Worm (Caenorhabditis elegans) whole organism, L3 larva: ENCODE results near the gene glb-27.
A peak's percentile ranks its signal among the peaks of the same experiment; 100 is the strongest.

Experiments
- R02D3.7 ChIP-seq: fragments of 150-350 bp; optimal IDR thresholded peaks from 2 replicates; lab custom pipeline; 2014; ENCODE audit warnings: missing biosample characterization, missing genetic modification characterization
- aly-2 ChIP-seq: fragments of 150-350 bp; optimal IDR thresholded peaks from 2 replicates; lab custom pipeline; 2014; ENCODE audit warnings: missing biosample characterization, missing genetic modification characterization
- ceh-82 ChIP-seq: fragments of 150-350 bp; optimal IDR thresholded peaks from 2 replicates; lab custom pipeline; 2014; ENCODE audit warnings: missing biosample characterization, missing genetic modification characterization
- ceh-9 ChIP-seq: sonication (generic microtip); optimal IDR thresholded peaks from 2 replicates; lab custom pipeline; 2018; ENCODE audit warnings: missing biosample characterization, missing genetic modification characterization
- daf-12 ChIP-seq: fragments of 150-350 bp; optimal IDR thresholded peaks from 2 replicates; lab custom pipeline; 2014; ENCODE audit warnings: missing biosample characterization, missing genetic modification reagents, missing genetic modification characterization
- egl-27 ChIP-seq: sonication (generic microtip); optimal IDR thresholded peaks from 4 replicates; lab custom pipeline; 2017; ENCODE audit warnings: missing biosample characterization, missing genetic modification reagents, missing genetic modification characterization
- egl-5 ChIP-seq: fragments of 150-350 bp; optimal IDR thresholded peaks from 2 replicates; lab custom pipeline; 2017; ENCODE audit warnings: missing biosample characterization, missing genetic modification reagents, missing genetic modification characterization, inconsistent platforms
- elt-1 ChIP-seq: fragments of 150-350 bp; optimal IDR thresholded peaks from 2 replicates; lab custom pipeline; 2014; ENCODE audit warnings: missing biosample characterization, missing genetic modification characterization
- elt-2 ChIP-seq: sonication (generic microtip); optimal IDR thresholded peaks from 2 replicates; lab custom pipeline; 2016; ENCODE audit warnings: missing genetic modification reagents, mild to moderate bottlenecking, missing genetic modification characterization, missing compliant biosample characterization
- elt-3 ChIP-seq, 3 experiments: fragments of 150-350 bp in 1 of 3; sonication (generic microtip) in 2 of 3; optimal IDR thresholded peaks; 2 replicates in 2 of 3; 4 replicates in 1 of 3; lab custom pipeline; 2014 to 2017; ENCODE audit warnings: missing biosample characterization in 3 of 3, missing genetic modification characterization in 3 of 3
- eor-1 ChIP-seq, 2 experiments: fragments of 150-350 bp; optimal IDR thresholded peaks; 2 replicates each; lab custom pipeline; 2014 to 2018; ENCODE audit warnings: missing biosample characterization in 2 of 2, missing genetic modification characterization in 2 of 2
- fos-1 ChIP-seq: fragments of 150-350 bp; optimal IDR thresholded peaks from 2 replicates; lab custom pipeline; 2014; ENCODE audit warnings: missing biosample characterization, missing genetic modification characterization
- jun-1 ChIP-seq: fragments of 150-350 bp; optimal IDR thresholded peaks from 2 replicates; lab custom pipeline; 2014; ENCODE audit warnings: missing biosample characterization, missing genetic modification reagents, missing genetic modification characterization
- lin-15B ChIP-seq: fragments of 150-350 bp; optimal IDR thresholded peaks from 2 replicates; lab custom pipeline; 2014; ENCODE audit warnings: missing biosample characterization, missing genetic modification characterization
- lin-39 ChIP-seq: fragments of 150-350 bp; optimal IDR thresholded peaks from 2 replicates; lab custom pipeline; 2018; ENCODE audit warnings: missing biosample characterization, missing genetic modification reagents, missing genetic modification characterization
- lsy-12 ChIP-seq: sonication (generic microtip); optimal IDR thresholded peaks from 2 replicates; lab custom pipeline; 2016; ENCODE audit warnings: mild to moderate bottlenecking, missing genetic modification characterization, missing compliant biosample characterization
- mml-1 ChIP-seq: fragments of 150-350 bp; sonication (generic microtip); optimal IDR thresholded peaks from 3 replicates; lab custom pipeline; 2014; ENCODE audit warnings: missing biosample characterization, missing genetic modification characterization
- nfya-1 ChIP-seq: sonication (generic microtip); optimal IDR thresholded peaks from 2 replicates; lab custom pipeline; 2017; ENCODE audit warnings: missing genetic modification characterization, mild to moderate bottlenecking, missing compliant biosample characterization, antibody characterized with exemption, moderate library complexity; ENCODE audit not compliant: insufficient read depth
- nhr-12 ChIP-seq: fragments of 150-350 bp; optimal IDR thresholded peaks from 2 replicates; lab custom pipeline; 2014; ENCODE audit warnings: missing biosample characterization, missing genetic modification characterization
- nhr-23 ChIP-seq: fragments of 150-350 bp; optimal IDR thresholded peaks from 2 replicates; lab custom pipeline; 2014; ENCODE audit warnings: missing biosample characterization, missing genetic modification reagents, missing genetic modification characterization
- nhr-237 ChIP-seq: fragments of 150-350 bp; optimal IDR thresholded peaks from 2 replicates; lab custom pipeline; 2014; ENCODE audit warnings: missing biosample characterization, missing genetic modification characterization
- nhr-25 ChIP-seq: sonication (generic microtip); optimal IDR thresholded peaks from 2 replicates; lab custom pipeline; 2017; ENCODE audit warnings: missing biosample characterization, missing genetic modification characterization
- nhr-28 ChIP-seq: fragments of 150-350 bp; optimal IDR thresholded peaks from 2 replicates; lab custom pipeline; 2014; ENCODE audit warnings: missing biosample characterization, missing genetic modification characterization
- nhr-67 ChIP-seq: fragments of 150-350 bp; optimal IDR thresholded peaks from 2 replicates; lab custom pipeline; 2014; ENCODE audit warnings: missing biosample characterization, missing genetic modification characterization
- nhr-77 ChIP-seq: fragments of 150-350 bp; optimal IDR thresholded peaks from 2 replicates; lab custom pipeline; 2014; ENCODE audit warnings: missing biosample characterization, missing genetic modification characterization
- pha-4 ChIP-seq: fragments of 150-350 bp; optimal IDR thresholded peaks from 2 replicates; lab custom pipeline; 2014; ENCODE audit warnings: missing biosample characterization, missing genetic modification reagents, missing genetic modification characterization
- pqm-1 ChIP-seq: fragments of 150-350 bp; optimal IDR thresholded peaks from 2 replicates; lab custom pipeline; 2017; ENCODE audit warnings: missing biosample characterization, missing genetic modification characterization, inconsistent platforms
- skn-1 ChIP-seq: fragments of 150-350 bp; optimal IDR thresholded peaks from 2 replicates; lab custom pipeline; 2014; ENCODE audit warnings: missing biosample characterization, missing genetic modification characterization
- snpc-4 ChIP-seq: fragments of 150-350 bp; optimal IDR thresholded peaks from 2 replicates; lab custom pipeline; 2014; ENCODE audit warnings: missing biosample characterization, missing genetic modification characterization
- unc-39 ChIP-seq: sonication (generic microtip); optimal IDR thresholded peaks from 4 replicates; lab custom pipeline; 2017; ENCODE audit warnings: missing biosample characterization, missing genetic modification characterization
- unc-62 ChIP-seq: fragments of 150-350 bp; sonication (generic microtip); optimal IDR thresholded peaks from 4 replicates; lab custom pipeline; 2014; ENCODE audit warnings: missing biosample characterization, missing genetic modification reagents, missing genetic modification characterization
- zag-1 ChIP-seq: fragments of 150-350 bp; optimal IDR thresholded peaks from 2 replicates; lab custom pipeline; 2014; ENCODE audit warnings: missing biosample characterization, missing genetic modification characterization
- ztf-11 ChIP-seq: fragments of 150-350 bp; optimal IDR thresholded peaks from 2 replicates; lab custom pipeline; 2014; ENCODE audit warnings: missing biosample characterization, missing genetic modification characterization
- ztf-4 ChIP-seq: fragments of 150-350 bp; optimal IDR thresholded peaks from 2 replicates; lab custom pipeline; 2014; ENCODE audit warnings: missing biosample characterization, missing genetic modification characterization

Gene glb-27

DNA sequence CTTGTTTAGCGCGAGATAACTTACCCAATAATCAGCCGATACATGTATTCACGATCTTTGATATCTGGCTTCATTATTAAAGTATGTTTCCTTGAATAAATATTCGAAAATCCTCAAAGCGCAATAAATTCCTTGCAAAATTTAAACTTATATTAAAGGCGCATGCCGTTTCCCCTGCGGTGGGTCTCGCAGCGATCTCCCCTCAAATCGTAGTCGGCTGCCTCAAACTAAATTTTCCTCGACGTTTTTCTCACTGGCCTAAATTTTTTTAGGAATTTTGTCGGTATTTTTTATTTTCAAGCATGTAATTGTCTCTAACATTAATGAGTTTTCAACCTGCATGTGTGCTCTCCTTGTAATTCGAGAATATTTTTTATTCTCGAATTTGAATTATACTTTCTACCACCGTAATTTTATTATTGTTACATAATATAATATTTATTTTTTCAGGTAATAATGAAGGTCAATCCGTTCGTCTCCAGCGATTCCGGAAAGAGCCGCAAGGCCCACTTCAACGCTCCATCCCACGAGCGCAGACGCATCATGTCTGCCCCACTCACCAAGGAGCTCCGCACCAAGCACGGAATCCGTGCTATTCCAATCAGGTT lies 46.4 kb upstream of the glb-27 start, which contains the start of the genes cpf-1 and rpl-26:
Gene cpf-1, minus strand, starts transcription at position 104 of the 608 bp plus-strand sequence.
Gene rpl-26, plus strand, starts transcription at position 449 of the 608 bp plus-strand sequence.
- no peak for TF ChIP-seq nhr-237 (tag; lab: Kevin White, UChicago)
- peak; percentile 74 for TF ChIP-seq lin-39
- peak; percentile 62 for TF ChIP-seq egl-5
- TF ChIP-seq lsy-12 = no peak
- TF ChIP-seq jun-1 (tag; lab: Kevin White, UChicago) = peak; percentile 42
- peak; percentile 90 for TF ChIP-seq snpc-4 (tag; lab: Kevin White, UChicago)
- TF ChIP-seq nhr-25 = peak; percentile 28
- no peak for TF ChIP-seq aly-2 (tag; lab: Kevin White, UChicago)
- TF ChIP-seq ceh-82 = no peak
- TF ChIP-seq elt-2 (tag; lab: Kevin White, UChicago) = peak; percentile 35
- no peak for TF ChIP-seq egl-27 (tag; lab: Kevin White, UChicago)
- peak; percentile 76 for TF ChIP-seq lin-15B (tag; lab: Kevin White, UChicago)
- no peak for TF ChIP-seq elt-3 (tag; optimal IDR thresholded peaks at IDR 0.05; lab: Kevin White, UChicago)
- peak; percentile 81 for TF ChIP-seq nfya-1
- TF ChIP-seq nhr-23 (tag; lab: Kevin White, UChicago) = peak; percentile 69

ce11 chrII:8600165-8600564 lies 44.1 kb upstream of the glb-27 start, which contains the start of gene pigg-1:
Gene pigg-1, minus strand, starts transcription at chrII:8600265.
- TF ChIP-seq zag-1 = no peak
- TF ChIP-seq skn-1 = no peak
- no peak for TF ChIP-seq daf-12 (tag; lab: Kevin White, UChicago)
- no peak for TF ChIP-seq nhr-23 (tag; lab: Kevin White, UChicago)
- no peak for TF ChIP-seq pqm-1 (tag; lab: Kevin White, UChicago)
- no peak for TF ChIP-seq ceh-9 (tag; lab: Kevin White, UChicago)
- no peak for TF ChIP-seq nhr-28
- no peak for TF ChIP-seq R02D3.7 (tag; lab: Kevin White, UChicago)
- no peak for TF ChIP-seq ztf-4 (tag; lab: Kevin White, UChicago)
- no peak for TF ChIP-seq nfya-1
- TF ChIP-seq elt-1 (tag; lab: Kevin White, UChicago) = no peak

DNA sequence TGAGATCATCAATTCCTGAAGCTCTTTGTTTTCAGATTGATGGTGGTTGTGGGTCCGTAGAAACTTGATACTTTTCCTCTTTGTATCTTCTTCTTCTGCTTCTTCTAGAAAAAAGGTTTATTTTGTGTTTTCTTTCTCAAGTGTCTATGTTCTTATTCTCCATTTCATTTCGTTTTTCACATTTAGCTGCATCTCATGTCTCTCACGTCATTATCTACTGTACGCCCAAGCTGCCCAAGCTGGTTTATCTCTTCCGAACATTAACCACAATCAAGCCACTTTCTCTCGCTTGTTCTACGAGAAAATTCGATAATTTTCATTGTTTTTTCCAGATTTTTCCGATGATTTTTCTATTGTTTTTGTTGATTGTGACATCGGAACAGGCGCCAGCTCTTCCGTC lies 43.1 kb upstream of the glb-27 start, which contains the start of gene F28C6.5:
Gene F28C6.5, plus strand, starts transcription at position 301 of the 400 bp plus-strand sequence.
- no peak for TF ChIP-seq unc-39 (tag; lab: Kevin White, UChicago)
- no peak for TF ChIP-seq unc-62
- TF ChIP-seq eor-1 (tag; optimal IDR thresholded peaks at IDR 0.05; lab: Kevin White, UChicago) = no peak
- TF ChIP-seq nhr-28 = no peak
- no peak for TF ChIP-seq mml-1 (tag; lab: Kevin White, UChicago)
- no peak for TF ChIP-seq ceh-9 (tag; lab: Kevin White, UChicago)
- no peak for TF ChIP-seq pha-4 (tag; lab: Kevin White, UChicago)
- TF ChIP-seq nhr-67 (tag; lab: Kevin White, UChicago) = no peak
- no peak for TF ChIP-seq lsy-12
- no peak for TF ChIP-seq fos-1 (tag; lab: Kevin White, UChicago)
- TF ChIP-seq egl-5 = no peak
- TF ChIP-seq ztf-11 = no peak
- no peak for TF ChIP-seq daf-12 (tag; lab: Kevin White, UChicago)
- TF ChIP-seq nhr-77 (tag; lab: Kevin White, UChicago) = no peak
- TF ChIP-seq R02D3.7 (tag; lab: Kevin White, UChicago) = no peak
- TF ChIP-seq nhr-12 = no peak
- no peak for TF ChIP-seq jun-1 (tag; lab: Kevin White, UChicago)

- TF ChIP-seq nhr-28 (no peak), eor-1 (tag; optimal IDR thresholded peaks at IDR 0.05; lab: Kevin White, UChicago) (no peak)
Observed at ce11 chrII:8593840-8594625, 38.0 kb upstream of the glb-27 start, which contains the start of gene aptf-3. Gene aptf-3, plus strand, starts transcription at chrII:8594190.
